Fruit fly (Drosophila melanogaster) whole organism, prepupa: ENCODE results near the gene Ccp84Af.

Experiments used
- CG10631 ChIP-seq: fragments of 200-800 bp; sonication (Bioruptor generic); optimal IDR thresholded peaks from 2 replicates; lab custom pipeline; 2016; ENCODE audit warnings: missing biosample characterization, missing genetic modification characterization
- CG11294 ChIP-seq: fragments of 200-800 bp; sonication (Bioruptor generic); IDR thresholded peaks from 2 replicates; pipeline ENCODE4 v1.3.6; 2022; ENCODE audit warnings: missing biosample characterization, missing genetic modification characterization
- CG11762 ChIP-seq: fragments of 200-800 bp; sonication (Bioruptor generic); optimal IDR thresholded peaks from 3 replicates; lab custom pipeline; 2016; ENCODE audit warnings: missing biosample characterization, missing genetic modification characterization; ENCODE audit not compliant: insufficient read depth
- CG16779 ChIP-seq: fragments of 200-800 bp; sonication (Bioruptor generic); optimal IDR thresholded peaks from 3 replicates; lab custom pipeline; 2017; ENCODE audit warnings: missing biosample characterization, mild to moderate bottlenecking, missing genetic modification characterization
- CG31627 ChIP-seq: fragments of 200-800 bp; sonication (Bioruptor generic); optimal IDR thresholded peaks from 3 replicates; lab custom pipeline; 2016; ENCODE audit warnings: missing biosample characterization, missing genetic modification characterization
- CG32006 ChIP-seq: fragments of 200-800 bp; sonication (Bioruptor generic); optimal IDR thresholded peaks from 3 replicates; lab custom pipeline; 2017; ENCODE audit warnings: missing biosample characterization, mild to moderate bottlenecking, missing genetic modification characterization
- CG3919 ChIP-seq: fragments of 200-800 bp; sonication (Bioruptor generic); optimal IDR thresholded peaks from 3 replicates; lab custom pipeline; 2016; ENCODE audit warnings: missing biosample characterization, missing genetic modification characterization
- CG6163 ChIP-seq: fragments of 200-800 bp; sonication (Bioruptor generic); IDR thresholded peaks from 3 replicates; pipeline ENCODE4 v1.3.6; 2022; ENCODE audit warnings: missing biosample characterization, missing genetic modification characterization
- CG6792 ChIP-seq: fragments of 200-800 bp; sonication (Bioruptor generic); optimal IDR thresholded peaks from 3 replicates; lab custom pipeline; 2016; ENCODE audit warnings: missing biosample characterization, missing genetic modification characterization
- CG6808 ChIP-seq: fragments of 200-800 bp; sonication (Bioruptor generic); optimal IDR thresholded peaks from 3 replicates; lab custom pipeline; 2017; ENCODE audit warnings: missing biosample characterization, missing genetic modification characterization, mild to moderate bottlenecking, moderate library complexity, missing genetic modification reagents
- CG6854 ChIP-seq: fragments of 200-800 bp; sonication (Bioruptor generic); optimal IDR thresholded peaks from 2 replicates; lab custom pipeline; 2017; ENCODE audit warnings: missing biosample characterization, mild to moderate bottlenecking, missing genetic modification characterization
- CG7368 ChIP-seq: fragments of 200-800 bp; sonication (Bioruptor generic); optimal IDR thresholded peaks from 3 replicates; lab custom pipeline; 2016; ENCODE audit warnings: missing biosample characterization, missing genetic modification characterization
- CG8119 ChIP-seq: fragments of 200-800 bp; sonication (Bioruptor generic); IDR thresholded peaks from 3 replicates; pipeline ENCODE4 v1.3.6; 2022; ENCODE audit warnings: missing biosample characterization, missing genetic modification characterization
- CG8319 ChIP-seq: fragments of 200-800 bp; sonication (Bioruptor generic); optimal IDR thresholded peaks from 3 replicates; lab custom pipeline; 2016; ENCODE audit warnings: missing biosample characterization, missing genetic modification characterization
- CG8632 ChIP-seq: fragments of 200-800 bp; sonication (Bioruptor generic); optimal IDR thresholded peaks from 3 replicates; lab custom pipeline; 2016; ENCODE audit warnings: missing biosample characterization, missing genetic modification characterization
- CG9139 ChIP-seq: fragments of 200-800 bp; sonication (Bioruptor generic); optimal IDR thresholded peaks from 3 replicates; lab custom pipeline; 2017; ENCODE audit warnings: missing biosample characterization, mild to moderate bottlenecking, missing genetic modification characterization
- Eip75B ChIP-seq: fragments of 200-800 bp; sonication (Bioruptor generic); optimal IDR thresholded peaks from 3 replicates; lab custom pipeline; 2016; ENCODE audit warnings: missing biosample characterization, missing genetic modification characterization
- Eip93F ChIP-seq: fragments of 200-800 bp; sonication (Bioruptor generic); optimal IDR thresholded peaks from 2 replicates; lab custom pipeline; 2016; ENCODE audit warnings: missing biosample characterization, mild to moderate bottlenecking, missing genetic modification characterization
- Ets21C ChIP-seq: fragments of 200-800 bp; sonication (Bioruptor generic); optimal IDR thresholded peaks from 3 replicates; lab custom pipeline; 2016; ENCODE audit warnings: missing biosample characterization, missing genetic modification characterization
- Gug ChIP-seq: fragments of 200-800 bp; sonication (Bioruptor generic); IDR thresholded peaks from 2 replicates; pipeline ENCODE4 v1.3.6; 2022; ENCODE audit warnings: missing biosample characterization, missing genetic modification characterization
- Hr38 ChIP-seq: sonication (Bioruptor generic); optimal IDR thresholded peaks from 2 replicates; lab custom pipeline; 2016; ENCODE audit warnings: missing biosample characterization, missing genetic modification characterization
- Hr39 ChIP-seq: fragments of 200-800 bp; sonication (Bioruptor generic); optimal IDR thresholded peaks from 2 replicates; lab custom pipeline; 2016; ENCODE audit warnings: missing biosample characterization, missing genetic modification characterization
- Hr4 ChIP-seq: fragments of 200-800 bp; sonication (Bioruptor generic); optimal IDR thresholded peaks from 3 replicates; lab custom pipeline; 2016; ENCODE audit warnings: missing biosample characterization, missing genetic modification characterization
- Lpt ChIP-seq: fragments of 200-800 bp; sonication (Bioruptor generic); optimal IDR thresholded peaks from 3 replicates; lab custom pipeline; 2016; ENCODE audit warnings: missing biosample characterization, missing genetic modification characterization
- Met ChIP-seq: fragments of 200-800 bp; sonication (Bioruptor generic); optimal IDR thresholded peaks from 3 replicates; lab custom pipeline; 2016; ENCODE audit warnings: missing biosample characterization, missing genetic modification characterization
- OdsH ChIP-seq: fragments of 200-800 bp; sonication (Bioruptor generic); optimal IDR thresholded peaks from 3 replicates; lab custom pipeline; 2016; ENCODE audit warnings: missing biosample characterization, missing genetic modification characterization
- Smox ChIP-seq: fragments of 200-800 bp; sonication (Bioruptor generic); optimal IDR thresholded peaks from 3 replicates; lab custom pipeline; 2016; ENCODE audit warnings: missing biosample characterization, missing genetic modification characterization
- Sox102F ChIP-seq: fragments of 200-800 bp; sonication (Bioruptor generic); optimal IDR thresholded peaks from 2 replicates; lab custom pipeline; 2016; ENCODE audit warnings: missing biosample characterization, mild to moderate bottlenecking, missing genetic modification characterization
- Sox14 ChIP-seq: fragments of 200-800 bp; sonication (Bioruptor generic); optimal IDR thresholded peaks from 3 replicates; lab custom pipeline; 2016; ENCODE audit warnings: missing biosample characterization, missing genetic modification characterization
- Sox15 ChIP-seq: fragments of 200-800 bp; sonication (Bioruptor generic); optimal IDR thresholded peaks from 3 replicates; lab custom pipeline; 2016; ENCODE audit warnings: missing biosample characterization, missing genetic modification characterization
- achi ChIP-seq: fragments of 200-800 bp; sonication (Bioruptor generic); optimal IDR thresholded peaks from 3 replicates; lab custom pipeline; 2016; ENCODE audit warnings: missing biosample characterization, missing genetic modification characterization
- acj6 ChIP-seq: fragments of 200-800 bp; sonication (Bioruptor generic); optimal IDR thresholded peaks from 3 replicates; lab custom pipeline; 2016; ENCODE audit warnings: missing biosample characterization, missing genetic modification characterization
- cyc ChIP-seq: fragments of 200-800 bp; sonication (Bioruptor generic); optimal IDR thresholded peaks from 3 replicates; lab custom pipeline; 2016; ENCODE audit warnings: missing biosample characterization, missing genetic modification characterization
- dac ChIP-seq: fragments of 200-800 bp; sonication (Bioruptor generic); optimal IDR thresholded peaks from 2 replicates; lab custom pipeline; 2017; ENCODE audit warnings: missing biosample characterization, mild to moderate bottlenecking, missing genetic modification characterization
- dsx ChIP-seq: fragments of 200-800 bp; optimal IDR thresholded peaks from 3 replicates; lab custom pipeline; 2019; ENCODE audit warnings: missing biosample characterization, mild to moderate bottlenecking, missing genetic modification characterization, moderate library complexity; ENCODE audit not compliant: poor library complexity, severe bottlenecking
- esn ChIP-seq: fragments of 200-800 bp; sonication (Bioruptor generic); optimal IDR thresholded peaks from 2 replicates; lab custom pipeline; 2016; ENCODE audit warnings: missing biosample characterization, mild to moderate bottlenecking, missing genetic modification characterization, moderate library complexity
- fd85E ChIP-seq: fragments of 200-800 bp; sonication (Bioruptor generic); optimal IDR thresholded peaks from 3 replicates; lab custom pipeline; 2016; ENCODE audit warnings: missing biosample characterization, missing genetic modification characterization
- lz ChIP-seq: fragments of 200-800 bp; sonication (Bioruptor generic); optimal IDR thresholded peaks from 3 replicates; lab custom pipeline; 2016; ENCODE audit warnings: missing biosample characterization, missing genetic modification characterization
- net ChIP-seq: fragments of 200-800 bp; sonication (Bioruptor generic); optimal IDR thresholded peaks from 3 replicates; lab custom pipeline; 2016; ENCODE audit warnings: missing biosample characterization, missing genetic modification characterization
- spab ChIP-seq: fragments of 200-800 bp; sonication (Bioruptor generic); optimal IDR thresholded peaks from 2 replicates; lab custom pipeline; 2017; ENCODE audit warnings: missing biosample characterization, mild to moderate bottlenecking, missing genetic modification characterization, missing genetic modification reagents
- svp ChIP-seq: fragments of 200-800 bp; sonication (Bioruptor generic); peaks from one replicate; lab custom pipeline; 2016; ENCODE audit warnings: missing biosample characterization, missing genetic modification characterization
- vri ChIP-seq: fragments of 200-800 bp; sonication (Bioruptor generic); optimal IDR thresholded peaks from 3 replicates; lab custom pipeline; 2016; ENCODE audit warnings: missing biosample characterization, mild to moderate bottlenecking, missing genetic modification characterization

The Ccp84Af gene

dm6 chr3R:6674548-6674947, 15.5 kb downstream of the Ccp84Af start (continued):
- TF ChIP-seq CG7368 (no peak), Sox102F (GFP tag; lab: Kevin White, UChicago) (peak; percentile 14), CG16779 (tag; lab: Kevin White, UChicago) (no peak), Eip93F (GFP tag; lab: Kevin White, UChicago) (no peak), Sox14 (GFP tag; lab: Kevin White, UChicago) (peak; percentile 9), CG11294 (GFP tag; lab: Robert Waterston, UW) (no peak), Met (GFP tag; lab: Kevin White, UChicago) (peak; percentile 46), achi (GFP tag; lab: Kevin White, UChicago) (peak; percentile 19), Hr4 (no peak), CG9139 (GFP tag; lab: Kevin White, UChicago) (no peak), Lpt (no peak), spab (GFP tag; lab: Kevin White, UChicago) (peak; percentile 5), CG3919 (peak; percentile 23), net (GFP tag; lab: Kevin White, UChicago) (no peak), Gug (GFP tag; lab: Robert Waterston, UW) (no peak), CG10631 (GFP tag; lab: Kevin White, UChicago) (peak; percentile 38), vri (GFP tag; lab: Kevin White, UChicago) (no peak), Smox (GFP tag; lab: Kevin White, UChicago) (peak; percentile 15), acj6 (GFP tag; lab: Kevin White, UChicago) (peak; percentile 18), Hr38 (no peak), esn (GFP tag; lab: Kevin White, UChicago) (peak; percentile 16), CG8632 (peak; percentile 7), CG32006 (no peak), lz (GFP tag; lab: Kevin White, UChicago) (no peak), Hr39 (GFP tag; lab: Kevin White, UChicago) (peak; percentile 26), CG6163 (GFP tag; lab: Robert Waterston, UW) (no peak), CG6808 (peak; percentile 30), cyc (GFP tag; lab: Kevin White, UChicago) (peak; percentile 43), OdsH (peak; percentile 10), CG8119 (GFP tag; lab: Robert Waterston, UW) (no peak), CG6792 (GFP tag; lab: Kevin White, UChicago) (peak; percentile 21), CG8319 (GFP tag; lab: Kevin White, UChicago) (no peak)

- TF ChIP-seq svp (GFP tag; lab: Kevin White, UChicago) (peak; percentile 25), spab (GFP tag; lab: Kevin White, UChicago) (no peak)
Observed at dm6 chr3R:6672303-6673007, 17.6 kb downstream of the Ccp84Af start.

- TF ChIP-seq CG11294 (GFP tag; lab: Robert Waterston, UW) (no peak), Sox15 (GFP tag; lab: Kevin White, UChicago) (no peak), dac (GFP tag; lab: Kevin White, UChicago) (no peak), CG11762 (GFP tag; lab: Kevin White, UChicago) (no peak), vri (GFP tag; lab: Kevin White, UChicago) (no peak), Eip75B (GFP tag; lab: Kevin White, UChicago) (no peak), CG3919 (no peak), CG31627 (GFP tag; lab: Kevin White, UChicago) (no peak), CG7368 (no peak), dsx (GFP tag; lab: Kevin White, UChicago) (no peak), acj6 (GFP tag; lab: Kevin White, UChicago) (no peak), Smox (GFP tag; lab: Kevin White, UChicago) (no peak), Ets21C (GFP tag; lab: Kevin White, UChicago) (no peak), CG6854 (no peak), fd85E (GFP tag; lab: Kevin White, UChicago) (no peak)
Observed at dm6 chr3R:6668234-6668633, 21.8 kb downstream of the Ccp84Af start.
